Fruit fly (Drosophila melanogaster): Measurements from ENCODE around the gene Alg9.
A peak's percentile ranks its signal among the peaks of the same experiment; 100 is the strongest.

The Alg9 gene

dm6 chr3R:25249145-25250141, 28.1 kb downstream of the Alg9 start, which contains the start of gene Nup358:
Nup358 (plus strand) TSS chr3R:25249348.
- TF ChIP-seq CG14711 (tag; optimal IDR thresholded peaks at IDR 0.05), result no peak
- TF ChIP-seq cic (GFP tag; optimal IDR thresholded peaks at IDR 0.05), result no peak
- TF ChIP-seq tj (GFP tag; optimal IDR thresholded peaks at IDR 0.05), result peak; percentile 98
- TF ChIP-seq pad (GFP tag; optimal IDR thresholded peaks at IDR 0.05), result no peak
- no peak for TF ChIP-seq Clk (GFP tag; optimal IDR thresholded peaks at IDR 0.05)
- no peak for TF ChIP-seq CG5204 (GFP tag; optimal IDR thresholded peaks at IDR 0.05)
- peak; percentile 49 for TF ChIP-seq Mnt (GFP tag; optimal IDR thresholded peaks at IDR 0.05)
- peak; percentile 20 to 70 for TF ChIP-seq cnc (optimal IDR thresholded peaks at IDR 0.05)
- TF ChIP-seq Hr96 (GFP tag; optimal IDR thresholded peaks at IDR 0.05), result no peak
- TF ChIP-seq CG11617 (GFP tag; optimal IDR thresholded peaks at IDR 0.05), result peak; percentile 30
- peak; percentile 40 for TF ChIP-seq CG1620 (GFP tag; optimal IDR thresholded peaks at IDR 0.05)
- TF ChIP-seq ovo (GFP tag; optimal IDR thresholded peaks at IDR 0.05), result peak; percentile 4
- TF ChIP-seq CG7101 (tag; optimal IDR thresholded peaks at IDR 0.05), result peak; percentile 28
- no peak for TF ChIP-seq CG12768 (GFP tag; optimal IDR thresholded peaks at IDR 0.05)
- TF ChIP-seq Crg-1 (GFP tag; optimal IDR thresholded peaks at IDR 0.05), result no peak
- peak; percentile 43 for TF ChIP-seq bab1 (GFP tag; optimal IDR thresholded peaks at IDR 0.05)

dm6 chr3R:25258628-25259240, 37.3 kb downstream of the Alg9 start, which contains the start of gene CG11857:
CG11857 (plus strand) TSS chr3R:25258898.
- TF ChIP-seq Mnt (GFP tag; optimal IDR thresholded peaks at IDR 0.05) (peak; percentile 92), toe (GFP tag; optimal IDR thresholded peaks at IDR 0.05) (peak; percentile 99), Hr96 (GFP tag; optimal IDR thresholded peaks at IDR 0.05) (peak; percentile 98), Crg-1 (GFP tag; optimal IDR thresholded peaks at IDR 0.05) (peak; percentile 98), CG11617 (GFP tag; optimal IDR thresholded peaks at IDR 0.05) (peak; percentile 97), CG14711 (tag; optimal IDR thresholded peaks at IDR 0.05) (peak; percentile 94), CG7045 (GFP tag; optimal IDR thresholded peaks at IDR 0.05) (peak; percentile 97), cnc (optimal IDR thresholded peaks at IDR 0.05) (no peak), bab1 (GFP tag; optimal IDR thresholded peaks at IDR 0.05) (peak; percentile 98), CG33017 (tag; optimal IDR thresholded peaks at IDR 0.05) (peak; percentile 95), pad (GFP tag; optimal IDR thresholded peaks at IDR 0.05) (peak; percentile 89), cic (GFP tag; optimal IDR thresholded peaks at IDR 0.05) (peak; percentile 84), CG7101 (tag; optimal IDR thresholded peaks at IDR 0.05) (peak; percentile 98), Clk (GFP tag; optimal IDR thresholded peaks at IDR 0.05) (peak; percentile 98), ovo (GFP tag; optimal IDR thresholded peaks at IDR 0.05) (peak; percentile 94), kay (GFP tag; ENCODE audit: borderline replicate concordance) (no peak), CG5204 (GFP tag; optimal IDR thresholded peaks at IDR 0.05) (no peak), tj (GFP tag; optimal IDR thresholded peaks at IDR 0.05) (peak; percentile 87), CG1620 (GFP tag; optimal IDR thresholded peaks at IDR 0.05) (peak; percentile 99), CG12768 (GFP tag; optimal IDR thresholded peaks at IDR 0.05) (peak; percentile 98)

dm6 chr3R:25260670-25261069, 39.3 kb downstream of the Alg9 start:
- TF ChIP-seq CG5204 (GFP tag; optimal IDR thresholded peaks at IDR 0.05), result no peak
- TF ChIP-seq cic (GFP tag; optimal IDR thresholded peaks at IDR 0.05), result peak; percentile 16

- peak; percentile 66 for TF ChIP-seq CG12768 (GFP tag; optimal IDR thresholded peaks at IDR 0.05)
- TF ChIP-seq CG7101 (tag; optimal IDR thresholded peaks at IDR 0.05), result peak; percentile 81
- TF ChIP-seq CG7045 (GFP tag; optimal IDR thresholded peaks at IDR 0.05), result peak; percentile 42
- TF ChIP-seq Clk (GFP tag; optimal IDR thresholded peaks at IDR 0.05), result peak; percentile 40
- peak; percentile 75 for TF ChIP-seq cic (GFP tag; optimal IDR thresholded peaks at IDR 0.05)
- no peak for TF ChIP-seq cnc (optimal IDR thresholded peaks at IDR 0.05)
- no peak for TF ChIP-seq kay (GFP tag; ENCODE audit: borderline replicate concordance)
- TF ChIP-seq pad (GFP tag; optimal IDR thresholded peaks at IDR 0.05), result peak; percentile 44
- TF ChIP-seq toe (GFP tag; optimal IDR thresholded peaks at IDR 0.05), result no peak
- TF ChIP-seq CG1620 (GFP tag; optimal IDR thresholded peaks at IDR 0.05), result peak; percentile 58
- peak; percentile 39 for TF ChIP-seq tj (GFP tag; optimal IDR thresholded peaks at IDR 0.05)
- peak; percentile 24 for TF ChIP-seq ovo (GFP tag; optimal IDR thresholded peaks at IDR 0.05)
- peak; percentile 48 for TF ChIP-seq CG33017 (tag; optimal IDR thresholded peaks at IDR 0.05)
- no peak for TF ChIP-seq CG5204 (GFP tag; optimal IDR thresholded peaks at IDR 0.05)
- TF ChIP-seq Crg-1 (GFP tag; optimal IDR thresholded peaks at IDR 0.05), result peak; percentile 27
- TF ChIP-seq bab1 (GFP tag; optimal IDR thresholded peaks at IDR 0.05), result peak; percentile 84
- peak; percentile 83 for TF ChIP-seq Mnt (GFP tag; optimal IDR thresholded peaks at IDR 0.05)
- no peak for TF ChIP-seq Hr96 (GFP tag; optimal IDR thresholded peaks at IDR 0.05)
- peak; percentile 64 for TF ChIP-seq CG11617 (GFP tag; optimal IDR thresholded peaks at IDR 0.05)
- TF ChIP-seq CG14711 (tag; optimal IDR thresholded peaks at IDR 0.05), result peak; percentile 74
Observed at dm6 chr3R:25262322-25262761, 41.0 kb downstream of the Alg9 start, which contains the start of the genes Kdsr and CG11858. Kdsr (minus strand) TSS chr3R:25262498. CG11858 (plus strand) TSS chr3R:25262741.

dm6 chr3R:25265589-25266201, 44.3 kb downstream of the Alg9 start, which contains the start of the genes GlnRS and RIOK2:
GlnRS (minus strand) TSS chr3R:25265721.
RIOK2 (plus strand) TSS chr3R:25265844.
- TF ChIP-seq CG5204 (GFP tag; optimal IDR thresholded peaks at IDR 0.05) (no peak), Crg-1 (GFP tag; optimal IDR thresholded peaks at IDR 0.05) (peak; percentile 4), CG7101 (tag; optimal IDR thresholded peaks at IDR 0.05) (peak; percentile 39), cnc (optimal IDR thresholded peaks at IDR 0.05) (no peak), Mnt (GFP tag; optimal IDR thresholded peaks at IDR 0.05) (peak; percentile 100), bab1 (GFP tag; optimal IDR thresholded peaks at IDR 0.05) (peak; percentile 73), cic (GFP tag; optimal IDR thresholded peaks at IDR 0.05) (peak; percentile 30), tj (GFP tag; optimal IDR thresholded peaks at IDR 0.05) (peak; percentile 21), CG14711 (tag; optimal IDR thresholded peaks at IDR 0.05) (peak; percentile 4), CG11617 (GFP tag; optimal IDR thresholded peaks at IDR 0.05) (peak; percentile 18), ovo (GFP tag; optimal IDR thresholded peaks at IDR 0.05) (no peak), Clk (GFP tag; optimal IDR thresholded peaks at IDR 0.05) (peak; percentile 3), pad (GFP tag; optimal IDR thresholded peaks at IDR 0.05) (peak; percentile 26), CG7045 (GFP tag; optimal IDR thresholded peaks at IDR 0.05) (no peak)

Measured in whole organism, adult.